Worm (Caenorhabditis elegans) whole organism, L1 larva: Measurements from ENCODE around the gene lhfp-4.

Source experiments
- aly-2 ChIP-seq: fragments of 150-350 bp; optimal IDR thresholded peaks from 2 replicates; lab custom pipeline; 2014; ENCODE audit warnings: missing biosample characterization, missing genetic modification characterization
- ceh-88 ChIP-seq: fragments of 200-800 bp; sonication (Bioruptor generic); IDR thresholded peaks from 2 replicates; pipeline ENCODE4 v1.3.6; 2022; ENCODE audit warnings: missing genetic modification characterization, missing compliant biosample characterization
- elt-2 ChIP-seq: sonication (generic microtip); optimal IDR thresholded peaks from 2 replicates; lab custom pipeline; 2016; ENCODE audit warnings: missing genetic modification characterization, mild to moderate bottlenecking, inconsistent platforms, missing compliant biosample characterization, missing genetic modification reagents
- hlh-4 ChIP-seq: sonication (generic microtip); optimal IDR thresholded peaks from 2 replicates; lab custom pipeline; 2016; ENCODE audit warnings: mild to moderate bottlenecking, missing genetic modification characterization, missing compliant biosample characterization
- lsy-2 ChIP-seq, 2 experiments: fragments of 150-350 bp; optimal IDR thresholded peaks; 2 replicates each; lab custom pipeline; 2014; ENCODE audit warnings: missing biosample characterization in 2 of 2, missing genetic modification characterization in 2 of 2
- nhr-12 ChIP-seq: sonication (generic microtip); optimal IDR thresholded peaks from 2 replicates; lab custom pipeline; 2017; ENCODE audit warnings: missing biosample characterization, missing genetic modification characterization
- nhr-20 ChIP-seq: sonication (generic microtip); optimal IDR thresholded peaks from 2 replicates; lab custom pipeline; 2016; ENCODE audit warnings: mild to moderate bottlenecking, missing genetic modification characterization, missing compliant biosample characterization
- nhr-237 ChIP-seq: fragments of 150-350 bp; optimal IDR thresholded peaks from 2 replicates; lab custom pipeline; 2014; ENCODE audit warnings: missing biosample characterization, missing genetic modification characterization
- nhr-28 ChIP-seq: fragments of 150-350 bp; optimal IDR thresholded peaks from 2 replicates; lab custom pipeline; 2014; ENCODE audit warnings: missing biosample characterization, missing genetic modification characterization
- sup-37 ChIP-seq: fragments of 200-800 bp; sonication (Bioruptor generic); optimal IDR thresholded peaks from 2 replicates; lab custom pipeline; 2018; ENCODE audit warnings: mild to moderate bottlenecking, missing genetic modification characterization, missing compliant biosample characterization
- unc-62 ChIP-seq: fragments of 150-350 bp; optimal IDR thresholded peaks from 2 replicates; lab custom pipeline; 2014; ENCODE audit warnings: missing biosample characterization, missing genetic modification reagents, missing genetic modification characterization
- unc-98 ChIP-seq: fragments of 200-800 bp; sonication (Bioruptor generic); IDR thresholded peaks from 2 replicates; pipeline ENCODE4 v1.3.6; 2022; ENCODE audit warnings: missing genetic modification characterization, missing compliant biosample characterization
- ztf-11 ChIP-seq, 2 experiments: sonication (generic microtip); optimal IDR thresholded peaks; 2 replicates each; lab custom pipeline; 2016 to 2017; ENCODE audit warnings: missing genetic modification characterization in 2 of 2, missing biosample characterization in 1 of 2, missing compliant biosample characterization in 1 of 2
- ztf-4 ChIP-seq: fragments of 150-350 bp; optimal IDR thresholded peaks from 2 replicates; lab custom pipeline; 2014; ENCODE audit warnings: missing biosample characterization, missing genetic modification characterization

ce11 chrIV:17285263-17285662 lies 9.9 kb downstream of the lhfp-4 start:
- TF ChIP-seq nhr-28 (no peak), elt-2 (tag; lab: Kevin White, UChicago) (no peak), nhr-12 (tag; lab: Kevin White, UChicago) (no peak), ceh-88 (GFP tag; lab: Robert Waterston, UW) (no peak), hlh-4 (tag; lab: Kevin White, UChicago) (no peak), ztf-11 (tag; optimal IDR thresholded peaks at IDR 0.05; lab: Kevin White, UChicago) (no peak), nhr-20 (tag; lab: Kevin White, UChicago) (no peak), sup-37 (GFP tag; lab: Kevin White, UChicago) (no peak), ztf-4 (tag; lab: Kevin White, UChicago) (no peak), unc-62 (GFP tag; lab: Kevin White, UChicago) (no peak), unc-98 (no peak), aly-2 (tag; lab: Kevin White, UChicago) (no peak), nhr-237 (no peak), lsy-2 (tag; optimal IDR thresholded peaks at IDR 0.05; lab: Kevin White, UChicago) (peak in 1 of 2 experiments; percentile 59)
